Fruit fly (Drosophila melanogaster): ENCODE data around the gene CG8500.
A peak's percentile ranks its signal among the peaks of the same experiment; 100 is the strongest.

DNA sequence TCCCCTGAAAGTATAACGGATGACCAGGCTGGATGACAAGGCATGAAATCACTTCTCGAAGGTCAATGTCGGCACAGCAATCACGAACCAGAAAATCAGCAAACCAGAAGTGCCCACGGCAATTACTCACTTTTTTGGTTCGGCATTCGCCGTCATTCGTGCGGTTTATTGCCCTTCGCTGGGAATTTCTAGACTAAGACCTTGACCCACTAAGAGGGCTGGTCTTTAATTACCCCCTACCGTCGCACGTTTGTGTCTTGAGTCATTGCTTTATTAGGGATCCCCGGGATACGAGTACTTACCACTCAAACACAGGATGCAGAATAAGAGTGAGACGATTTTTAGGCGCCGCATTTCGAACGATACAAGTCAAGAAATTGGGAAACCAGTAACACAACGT is 39.0 kb upstream of the CG8500 start:
- TF ChIP-seq EcR (GFP tag; optimal IDR thresholded peaks at IDR 0.05) (peak; percentile 76), Ets98B (GFP tag; IDR thresholded peaks at IDR 0.05) (no peak), CG17806 (tag; optimal IDR thresholded peaks at IDR 0.05) (no peak), Pif1B (GFP tag; optimal IDR thresholded peaks at IDR 0.05) (no peak)

Measured in whole organism, pupa.